Worm (Caenorhabditis elegans): ENCODE results near the gene cysl-1.
A peak's percentile ranks its signal among the peaks of the same experiment; 100 is the strongest.

Gene cysl-1

ce11 chrX:9954483-9955041 is at the start of gene cysl-1:
TSS of gene cysl-1 (minus strand) at chrX:9954533.
- TF ChIP-seq ztf-29 (GFP tag; IDR thresholded peaks at IDR 0.05) (no peak), flt-1 (GFP tag; IDR thresholded peaks at IDR 0.05) (no peak), ztf-23 (GFP tag; IDR thresholded peaks at IDR 0.05) (no peak), ref-1 (GFP tag; conservative IDR thresholded peaks at IDR 0.05) (no peak), tab-1 (GFP tag; IDR thresholded peaks at IDR 0.05) (no peak), med-1 (GFP tag; optimal IDR thresholded peaks at IDR 0.05; ENCODE audit: insufficient read depth) (no peak), klf-2 (GFP tag; conservative IDR thresholded peaks at IDR 0.05) (no peak), T22C8.4 (GFP tag; IDR thresholded peaks at IDR 0.05) (no peak), cog-1 (tag; optimal IDR thresholded peaks at IDR 0.05) (no peak)

- no peak for TF ChIP-seq flt-1 (GFP tag; IDR thresholded peaks at IDR 0.05)
- TF ChIP-seq cog-1 (tag; optimal IDR thresholded peaks at IDR 0.05), result no peak
- TF ChIP-seq med-1 (GFP tag; optimal IDR thresholded peaks at IDR 0.05; ENCODE audit: insufficient read depth), result no peak
- TF ChIP-seq ztf-29 (GFP tag; IDR thresholded peaks at IDR 0.05), result no peak
- no peak for TF ChIP-seq T22C8.4 (GFP tag; IDR thresholded peaks at IDR 0.05)
- no peak for TF ChIP-seq ztf-23 (GFP tag; IDR thresholded peaks at IDR 0.05)
- no peak for TF ChIP-seq tab-1 (GFP tag; IDR thresholded peaks at IDR 0.05)
- no peak for TF ChIP-seq ref-1 (GFP tag; conservative IDR thresholded peaks at IDR 0.05)
- no peak for TF ChIP-seq klf-2 (GFP tag; conservative IDR thresholded peaks at IDR 0.05)
These were observed 46.3 kb upstream of the cysl-1 start, which contains the start of gene F19C6.2 for ce11 chrX:10000635-10001034. TSS of gene F19C6.2 (plus strand) at chrX:10000935.

ce11 chrX:9999599-10000201 is 45.4 kb upstream of the cysl-1 start:
- TF ChIP-seq ztf-29 (GFP tag; IDR thresholded peaks at IDR 0.05), result 0 out of 2 replicates have a peak, but pooled peaks have one; percentile 7
- peak; percentile 70 for TF ChIP-seq T22C8.4 (GFP tag; IDR thresholded peaks at IDR 0.05)
- TF ChIP-seq cog-1 (tag; optimal IDR thresholded peaks at IDR 0.05), result peak; percentile 92
- TF ChIP-seq tab-1 (GFP tag; IDR thresholded peaks at IDR 0.05), result no peak
- TF ChIP-seq ztf-23 (GFP tag; IDR thresholded peaks at IDR 0.05), result peak; percentile 51; the same call in 1 of the 2 replicates
- TF ChIP-seq med-1 (GFP tag; optimal IDR thresholded peaks at IDR 0.05; ENCODE audit: insufficient read depth), result no peak
- TF ChIP-seq flt-1 (GFP tag; IDR thresholded peaks at IDR 0.05), result peak; percentile 74; the same call in 1 of the 2 replicates

ce11 chrX:9999192-9999591 is 44.9 kb upstream of the cysl-1 start, which contains the start of gene grk-1:
TSS of gene grk-1 (minus strand) at chrX:9999208.
- TF ChIP-seq ztf-29 (GFP tag; IDR thresholded peaks at IDR 0.05), result no peak
- no peak for TF ChIP-seq cog-1 (tag; optimal IDR thresholded peaks at IDR 0.05)
- TF ChIP-seq tab-1 (GFP tag; IDR thresholded peaks at IDR 0.05), result no peak
- no peak for TF ChIP-seq ztf-23 (GFP tag; IDR thresholded peaks at IDR 0.05)
- TF ChIP-seq med-1 (GFP tag; optimal IDR thresholded peaks at IDR 0.05; ENCODE audit: insufficient read depth), result no peak
- no peak for TF ChIP-seq klf-2 (GFP tag; conservative IDR thresholded peaks at IDR 0.05)

ce11 chrX:9997344-9997743 is 43.0 kb upstream of the cysl-1 start:
- TF ChIP-seq flt-1 (GFP tag; IDR thresholded peaks at IDR 0.05), result no peak
- TF ChIP-seq ztf-23 (GFP tag; IDR thresholded peaks at IDR 0.05), result no peak
- no peak for TF ChIP-seq T22C8.4 (GFP tag; IDR thresholded peaks at IDR 0.05)
- TF ChIP-seq ztf-29 (GFP tag; IDR thresholded peaks at IDR 0.05), result no peak
- TF ChIP-seq ref-1 (GFP tag; conservative IDR thresholded peaks at IDR 0.05), result no peak
- no peak for TF ChIP-seq klf-2 (GFP tag; conservative IDR thresholded peaks at IDR 0.05)
- TF ChIP-seq cog-1 (tag; optimal IDR thresholded peaks at IDR 0.05), result no peak
- no peak for TF ChIP-seq med-1 (GFP tag; optimal IDR thresholded peaks at IDR 0.05; ENCODE audit: insufficient read depth)
- TF ChIP-seq tab-1 (GFP tag; IDR thresholded peaks at IDR 0.05), result no peak

ce11 chrX:9993100-9993499 is 38.8 kb upstream of the cysl-1 start:
- no peak for TF ChIP-seq ref-1 (GFP tag; conservative IDR thresholded peaks at IDR 0.05)
- TF ChIP-seq cog-1 (tag; optimal IDR thresholded peaks at IDR 0.05), result no peak
- TF ChIP-seq flt-1 (GFP tag; IDR thresholded peaks at IDR 0.05), result no peak
- no peak for TF ChIP-seq med-1 (GFP tag; optimal IDR thresholded peaks at IDR 0.05; ENCODE audit: insufficient read depth)

ce11 chrX:9988884-9989283 is 34.6 kb upstream of the cysl-1 start:
- no peak for TF ChIP-seq klf-2 (GFP tag; conservative IDR thresholded peaks at IDR 0.05)
- TF ChIP-seq med-1 (GFP tag; optimal IDR thresholded peaks at IDR 0.05; ENCODE audit: insufficient read depth), result no peak
- peak; percentile 9; the same call in 1 of the 2 replicates for TF ChIP-seq ztf-29 (GFP tag; IDR thresholded peaks at IDR 0.05)

ce11 chrX:9987166-9987565 is 32.8 kb upstream of the cysl-1 start:
- TF ChIP-seq ztf-23 (GFP tag; IDR thresholded peaks at IDR 0.05) (no peak), med-1 (GFP tag; optimal IDR thresholded peaks at IDR 0.05; ENCODE audit: insufficient read depth) (no peak), ref-1 (GFP tag; conservative IDR thresholded peaks at IDR 0.05) (no peak), cog-1 (tag; optimal IDR thresholded peaks at IDR 0.05) (no peak), tab-1 (GFP tag; IDR thresholded peaks at IDR 0.05) (no peak), klf-2 (GFP tag; conservative IDR thresholded peaks at IDR 0.05) (no peak), flt-1 (GFP tag; IDR thresholded peaks at IDR 0.05) (no peak), T22C8.4 (GFP tag; IDR thresholded peaks at IDR 0.05) (no peak), ztf-29 (GFP tag; IDR thresholded peaks at IDR 0.05) (no peak)

ce11 chrX:9984889-9985404 is 30.6 kb upstream of the cysl-1 start, which contains the start of gene F19C6.5:
TSS of gene F19C6.5 (minus strand) at chrX:9984939.
- TF ChIP-seq ref-1 (GFP tag; conservative IDR thresholded peaks at IDR 0.05) (no peak), cog-1 (tag; optimal IDR thresholded peaks at IDR 0.05) (no peak), ztf-29 (GFP tag; IDR thresholded peaks at IDR 0.05) (no peak), klf-2 (GFP tag; conservative IDR thresholded peaks at IDR 0.05) (no peak), med-1 (GFP tag; optimal IDR thresholded peaks at IDR 0.05; ENCODE audit: insufficient read depth) (no peak), ztf-23 (GFP tag; IDR thresholded peaks at IDR 0.05) (no peak), T22C8.4 (GFP tag; IDR thresholded peaks at IDR 0.05) (no peak), flt-1 (GFP tag; IDR thresholded peaks at IDR 0.05) (no peak), tab-1 (GFP tag; IDR thresholded peaks at IDR 0.05) (no peak)
